Worm (Caenorhabditis elegans) whole organism, young adult: ENCODE results near the gene drh-1.
A peak's percentile ranks its signal among the peaks of the same experiment; 100 is the strongest.

ENCODE experiments used
- C06A6.2 ChIP-seq: fragments of 200-800 bp; sonication (Bioruptor generic); conservative IDR thresholded peaks from 2 replicates; pipeline ENCODE4 v1.3.6; 2022; ENCODE audit warnings: missing genetic modification characterization, missing compliant biosample characterization
- F57A8.1 ChIP-seq: fragments of 200-800 bp; sonication (Bioruptor generic); optimal IDR thresholded peaks from 2 replicates; lab custom pipeline; 2018; ENCODE audit warnings: mild to moderate bottlenecking, missing genetic modification characterization, moderate library complexity, missing compliant biosample characterization
- K11D2.4 ChIP-seq: fragments of 200-800 bp; sonication (Bioruptor generic); IDR thresholded peaks from 2 replicates; pipeline ENCODE4 v1.3.6; 2022; ENCODE audit warnings: missing genetic modification reagents, missing genetic modification characterization, missing compliant biosample characterization
- T07F8.4 ChIP-seq: sonication (generic microtip); optimal IDR thresholded peaks from 2 replicates; lab custom pipeline; 2016; ENCODE audit warnings: mild to moderate bottlenecking, missing genetic modification characterization, moderate library complexity, missing compliant biosample characterization
- Y53G8AR.9 ChIP-seq: fragments of 200-800 bp; sonication (Bioruptor generic); conservative IDR thresholded peaks from 2 replicates; pipeline ENCODE4 v1.3.6; 2022; ENCODE audit warnings: missing genetic modification reagents, missing genetic modification characterization, missing compliant biosample characterization
- Y67H2A.10 ChIP-seq: fragments of 200-800 bp; sonication (Bioruptor generic); conservative IDR thresholded peaks from 2 replicates; pipeline ENCODE4 v1.3.6; 2022; ENCODE audit warnings: missing genetic modification reagents, missing genetic modification characterization, missing compliant biosample characterization
- Y79H2A.3 ChIP-seq: fragments of 200-800 bp; sonication (Bioruptor generic); conservative IDR thresholded peaks from 2 replicates; pipeline ENCODE4 v1.3.6; 2022; ENCODE audit warnings: missing genetic modification reagents, missing genetic modification characterization, missing compliant biosample characterization
- athp-1 ChIP-seq: sonication (generic microtip); optimal IDR thresholded peaks from 2 replicates; lab custom pipeline; 2017; ENCODE audit warnings: mild to moderate bottlenecking, missing genetic modification characterization, missing compliant biosample characterization
- attf-5 ChIP-seq: fragments of 200-800 bp; sonication (Bioruptor generic); optimal IDR thresholded peaks from 2 replicates; lab custom pipeline; 2018; ENCODE audit warnings: mild to moderate bottlenecking, missing genetic modification characterization, missing compliant biosample characterization
- bed-1 ChIP-seq: fragments of 200-800 bp; sonication (Bioruptor generic); IDR thresholded peaks from 2 replicates; pipeline ENCODE4 v1.3.6; 2022; ENCODE audit warnings: missing genetic modification reagents, missing genetic modification characterization, missing compliant biosample characterization
- cebp-1 ChIP-seq, 2 experiments: fragments of 200-800 bp in 1 of 2; sonication (Bioruptor generic) in 1 of 2; sonication (generic microtip) in 1 of 2; IDR thresholded peaks in 1 of 2; optimal IDR thresholded peaks in 1 of 2; 2 replicates each; pipeline versions ENCODE4 v1.3.6 to Lab custom; 2017 to 2022; ENCODE audit warnings: missing compliant biosample characterization in 2 of 2, missing genetic modification characterization in 2 of 2, mild to moderate bottlenecking in 1 of 2, missing genetic modification reagents in 1 of 2, moderate library complexity in 1 of 2
- ceh-40 ChIP-seq: fragments of 200-800 bp; sonication (Bioruptor generic); IDR thresholded peaks from 2 replicates; pipeline ENCODE4 v1.3.6; 2022; ENCODE audit warnings: missing genetic modification characterization, missing compliant biosample characterization
- die-1 ChIP-seq: sonication (generic microtip); optimal IDR thresholded peaks from 2 replicates; lab custom pipeline; 2016; ENCODE audit warnings: missing genotype, mild to moderate bottlenecking, missing genetic modification characterization, missing compliant biosample characterization
- him-1 ChIP-seq: sonication (generic microtip); optimal IDR thresholded peaks from 2 replicates; lab custom pipeline; 2016; ENCODE audit warnings: missing genotype, missing genetic modification reagents, missing genetic modification characterization, missing compliant biosample characterization
- hmg-1.2 ChIP-seq: fragments of 200-800 bp; sonication (Bioruptor generic); IDR thresholded peaks from 2 replicates; pipeline ENCODE4 v1.3.6; 2022; ENCODE audit warnings: missing genetic modification reagents, missing genetic modification characterization, missing compliant biosample characterization
- let-607 ChIP-seq, 2 experiments: fragments of 200-800 bp in 1 of 2; sonication (Bioruptor generic) in 1 of 2; sonication (generic microtip) in 1 of 2; optimal IDR thresholded peaks; 2 replicates each; lab custom pipeline; 2016 to 2018; ENCODE audit warnings: mild to moderate bottlenecking in 2 of 2, missing compliant biosample characterization in 2 of 2, missing genetic modification characterization in 2 of 2, moderate library complexity in 2 of 2, missing genotype in 1 of 2
- lin-40 ChIP-seq: sonication (generic microtip); optimal IDR thresholded peaks from 2 replicates; lab custom pipeline; 2016; ENCODE audit warnings: missing genetic modification characterization, mild to moderate bottlenecking, missing compliant biosample characterization, missing genotype, missing genetic modification reagents
- lsl-1 ChIP-seq: fragments of 200-800 bp; sonication (Bioruptor generic); optimal IDR thresholded peaks from 2 replicates; lab custom pipeline; 2018; ENCODE audit warnings: mild to moderate bottlenecking, missing genetic modification characterization, moderate library complexity, missing compliant biosample characterization
- madf-3 ChIP-seq: fragments of 200-800 bp; sonication (Bioruptor generic); IDR thresholded peaks from 2 replicates; pipeline ENCODE4 v1.3.6; 2022; ENCODE audit warnings: missing genetic modification reagents, missing genetic modification characterization, missing compliant biosample characterization
- mel-28 ChIP-seq: sonication (generic microtip); optimal IDR thresholded peaks from 2 replicates; lab custom pipeline; 2016; ENCODE audit warnings: borderline replicate concordance, mild to moderate bottlenecking, missing genetic modification characterization, missing compliant biosample characterization
- nhr-80 ChIP-seq: sonication (generic microtip); optimal IDR thresholded peaks from 2 replicates; lab custom pipeline; 2016; ENCODE audit warnings: missing genetic modification characterization, missing compliant biosample characterization
- pbrm-1 ChIP-seq: fragments of 200-800 bp; sonication (Bioruptor generic); IDR thresholded peaks from 2 replicates; pipeline ENCODE4 v1.3.6; 2022; ENCODE audit warnings: missing genetic modification reagents, missing genetic modification characterization, missing compliant biosample characterization
- rcor-1 ChIP-seq: fragments of 200-800 bp; sonication (Bioruptor generic); IDR thresholded peaks from 2 replicates; pipeline ENCODE4 v1.3.6; 2022; ENCODE audit warnings: missing genetic modification reagents, missing genetic modification characterization, missing compliant biosample characterization
- sea-2 ChIP-seq: fragments of 200-800 bp; sonication (Bioruptor generic); IDR thresholded peaks from 2 replicates; pipeline ENCODE4 v1.3.6; 2022; ENCODE audit warnings: missing genetic modification characterization, missing compliant biosample characterization
- snpc-1.1 ChIP-seq: sonication (generic microtip); optimal IDR thresholded peaks from 2 replicates; lab custom pipeline; 2017; ENCODE audit warnings: missing genetic modification characterization, mild to moderate bottlenecking, missing compliant biosample characterization, antibody characterized with exemption, moderate library complexity, missing genotype, missing genetic modification reagents; ENCODE audit not compliant: insufficient read depth
- somi-1 ChIP-seq: fragments of 200-800 bp; sonication (Bioruptor generic); optimal IDR thresholded peaks from 2 replicates; lab custom pipeline; 2018; ENCODE audit warnings: mild to moderate bottlenecking, missing genetic modification characterization, missing compliant biosample characterization
- xnd-1 ChIP-seq: sonication (generic microtip); optimal IDR thresholded peaks from 2 replicates; lab custom pipeline; 2016; ENCODE audit warnings: missing genotype, missing genetic modification reagents, missing genetic modification characterization, missing compliant biosample characterization
- ztf-18 ChIP-seq: sonication (generic microtip); optimal IDR thresholded peaks from 2 replicates; lab custom pipeline; 2016; ENCODE audit warnings: missing genotype, mild to moderate bottlenecking, missing genetic modification characterization, missing compliant biosample characterization
- ztf-26 ChIP-seq: sonication (generic microtip); optimal IDR thresholded peaks from 2 replicates; lab custom pipeline; 2017; ENCODE audit warnings: missing genetic modification characterization, missing compliant biosample characterization
- ztf-28 ChIP-seq: fragments of 200-800 bp; sonication (Bioruptor generic); IDR thresholded peaks from 2 replicates; pipeline ENCODE4 v1.3.6; 2022; ENCODE audit warnings: missing genetic modification reagents, missing genetic modification characterization, missing compliant biosample characterization
- ztf-6 ChIP-seq: fragments of 200-800 bp; sonication (Bioruptor generic); IDR thresholded peaks from 2 replicates; pipeline ENCODE4 v1.3.6; 2022; ENCODE audit warnings: missing genetic modification reagents, missing genetic modification characterization, missing compliant biosample characterization

drh-1 gene

DNA sequence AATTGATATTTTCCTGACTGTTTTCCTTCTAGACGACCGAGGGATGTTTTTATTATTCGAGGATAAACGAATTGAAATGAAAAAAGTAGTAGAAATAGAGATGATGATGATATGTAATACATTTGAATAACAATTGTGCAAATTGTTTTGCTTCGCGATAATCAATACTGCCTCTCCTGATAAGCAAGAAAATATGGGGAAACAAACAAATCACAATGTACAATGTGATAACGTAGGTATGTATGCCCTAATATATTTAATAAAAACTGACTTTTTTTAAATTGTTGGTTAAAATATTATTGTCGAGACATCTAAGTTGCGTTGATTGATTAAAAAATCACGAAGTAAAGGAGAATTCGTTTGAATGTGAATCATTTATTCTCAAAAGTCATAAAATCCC, 14.6 kb upstream of the drh-1 start, which contains the start of gene cest-5.2:
TSS of gene cest-5.2 (minus strand) at position 128 of the 400 bp plus-strand sequence.
- TF ChIP-seq ztf-28 (GFP tag; lab: Robert Waterston, UW) (no peak), nhr-80 (tag; lab: Kevin White, UChicago) (peak; percentile 19)
- TF ChIP-seq, all 124 proteins: peak for 1

DNA sequence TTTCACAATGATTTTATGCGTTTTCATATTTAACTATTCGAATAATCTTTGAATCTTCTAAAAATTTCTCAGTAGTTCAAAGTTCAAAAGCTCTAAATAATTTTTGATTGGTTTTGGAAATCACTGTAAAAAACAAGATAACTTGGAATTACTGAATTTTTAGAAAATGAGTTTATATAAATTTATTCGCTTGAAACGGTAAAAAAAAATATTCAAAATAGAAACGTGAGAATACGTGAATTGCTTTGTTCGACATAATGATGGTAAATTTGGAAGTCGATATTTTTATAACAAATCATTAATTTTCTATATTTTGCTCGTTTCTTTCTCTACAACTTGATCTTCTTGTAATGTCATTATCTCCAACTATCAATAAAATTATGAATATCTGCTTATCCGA, 10.2 kb upstream of the drh-1 start, which contains the start of gene C01B10.44:
TSS of gene C01B10.44 (plus strand) at position 301 of the 400 bp plus-strand sequence.
- TF ChIP-seq K11D2.4 (GFP tag; lab: Robert Waterston, UW) (no peak), ztf-6 (GFP tag; lab: Robert Waterston, UW) (no peak), F57A8.1 (GFP tag; lab: Kevin White, UChicago) (no peak), C06A6.2 (GFP tag; lab: Robert Waterston, UW) (no peak), athp-1 (tag; lab: Kevin White, UChicago) (no peak), pbrm-1 (GFP tag; lab: Robert Waterston, UW) (no peak)
- TF ChIP-seq, all 124 proteins: peak for 0

DNA sequence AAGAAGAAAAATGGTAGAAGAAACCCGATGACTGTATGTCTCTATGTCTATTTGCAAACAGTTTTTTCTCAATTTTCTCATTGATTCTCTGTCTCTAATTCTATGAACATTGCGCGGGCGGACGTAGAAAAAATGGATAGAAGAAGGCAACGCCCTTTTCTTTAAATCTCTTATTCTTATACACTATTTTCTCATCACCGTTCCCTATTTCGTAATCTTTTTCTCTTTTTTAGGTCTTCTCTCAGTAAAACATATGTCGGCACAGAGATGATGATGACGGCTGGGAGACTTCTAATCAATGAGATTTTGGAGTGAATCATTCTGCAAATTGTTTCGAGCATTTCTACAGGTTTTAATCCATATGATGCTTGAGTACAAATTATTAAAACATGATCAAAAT, 9.0 kb upstream of the drh-1 start:
- TF ChIP-seq madf-3 (no peak), somi-1 (GFP tag; lab: Kevin White, UChicago) (peak; percentile 4), xnd-1 (tag; lab: Kevin White, UChicago) (no peak), lsl-1 (no peak), die-1 (no peak), him-1 (tag; lab: Kevin White, UChicago) (no peak), Y79H2A.3 (no peak), rcor-1 (GFP tag; lab: Robert Waterston, UW) (no peak), cebp-1 (GFP tag; IDR thresholded peaks at IDR 0.05; lab: Robert Waterston, UW) (peak; percentile 70), cebp-1 (tag; optimal IDR thresholded peaks at IDR 0.05; lab: Kevin White, UChicago) (peak; percentile 89), ceh-40 (no peak)

DNA sequence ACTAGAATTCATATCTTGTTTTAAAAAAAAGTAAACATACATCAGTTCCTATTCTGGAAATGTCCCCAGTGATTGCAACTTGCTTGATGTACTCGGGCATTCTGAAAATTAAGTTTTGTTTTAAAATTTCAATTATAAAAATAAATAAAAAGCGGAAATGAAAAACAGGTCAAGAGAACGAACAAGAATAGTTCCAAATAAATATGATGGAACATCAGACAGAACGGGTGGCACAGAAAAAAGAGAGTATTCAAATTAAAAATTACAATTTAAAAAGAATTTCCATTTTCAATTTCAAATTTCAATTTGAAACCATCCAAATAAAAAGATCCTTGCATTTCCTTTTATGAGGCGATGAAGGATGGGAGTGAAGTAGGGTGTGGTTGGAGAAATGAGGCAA, 8.1 kb upstream of the drh-1 start, which contains the start of gene C01B10.3:
TSS of gene C01B10.3 (minus strand) at position 101 of the 400 bp plus-strand sequence.
- TF ChIP-seq mel-28 (tag; lab: Kevin White, UChicago) (no peak), Y67H2A.10 (GFP tag; lab: Robert Waterston, UW) (no peak), snpc-1.1 (tag; lab: Kevin White, UChicago) (no peak), T07F8.4 (tag; lab: Kevin White, UChicago) (no peak), bed-1 (no peak), sea-2 (GFP tag; lab: Robert Waterston, UW) (no peak), die-1 (no peak), let-607 (tag; optimal IDR thresholded peaks at IDR 0.05; lab: Kevin White, UChicago) (no peak)

DNA sequence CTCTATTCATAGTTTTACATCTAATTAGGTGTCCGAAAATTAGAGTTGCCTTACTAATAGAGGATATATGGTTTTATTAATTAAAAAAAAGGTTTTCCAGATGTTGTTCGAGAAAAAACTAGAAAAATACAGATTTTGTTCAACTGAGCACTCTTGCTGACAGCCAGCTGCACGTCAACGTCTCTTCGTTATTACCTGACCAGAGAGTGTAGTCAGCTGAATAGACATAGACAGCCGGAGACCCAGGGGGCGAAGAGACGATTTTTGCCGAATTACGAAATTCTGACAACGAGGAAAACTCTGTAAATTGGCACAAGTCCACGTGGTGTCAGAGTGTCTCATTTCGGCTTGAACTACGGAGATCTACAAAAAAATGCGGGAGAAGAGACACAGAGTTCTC, 5.5 kb upstream of the drh-1 start:
- TF ChIP-seq cebp-1 (GFP tag; IDR thresholded peaks at IDR 0.05; lab: Robert Waterston, UW) (peak; percentile 83), cebp-1 (tag; optimal IDR thresholded peaks at IDR 0.05; lab: Kevin White, UChicago) (peak; percentile 95), hmg-1.2 (GFP tag; lab: Robert Waterston, UW) (peak; percentile 52; the same call in 1 of the 2 replicates), ztf-18 (peak; percentile 0), Y53G8AR.9 (GFP tag; lab: Robert Waterston, UW) (no peak), nhr-80 (tag; lab: Kevin White, UChicago) (peak; percentile 27), lin-40 (peak; percentile 3), ztf-26 (no peak), attf-5 (GFP tag; lab: Kevin White, UChicago) (peak; percentile 81)
